Worm (Caenorhabditis elegans): ENCODE results near the gene spcs-2.

The spcs-2 gene

DNA sequence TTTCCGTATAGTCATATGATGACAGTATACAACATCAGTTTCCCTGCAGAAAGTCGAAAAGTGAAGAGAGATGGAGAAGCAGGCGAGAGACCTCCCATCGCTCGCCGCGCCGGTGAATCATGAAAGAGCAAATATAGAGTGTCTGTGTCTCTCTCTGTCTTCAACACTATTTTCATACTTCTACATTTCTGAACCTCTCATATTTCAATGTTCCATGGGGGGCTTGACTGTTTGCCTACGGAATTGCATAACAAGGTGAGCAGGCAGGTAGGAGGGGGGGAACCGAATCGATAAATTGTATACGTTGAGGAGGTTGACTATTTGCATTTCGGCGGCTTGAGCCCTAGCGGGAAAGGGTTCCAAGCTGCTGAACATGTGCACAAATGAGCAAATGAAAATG is 45.1 kb downstream of the spcs-2 start (continued):
- TF ChIP-seq him-1 (tag; optimal IDR thresholded peaks at IDR 0.05) (no peak), ztf-22 (GFP tag; optimal IDR thresholded peaks at IDR 0.05) (no peak), cebp-1 (GFP tag; IDR thresholded peaks at IDR 0.05) (no peak), cebp-1 (tag; optimal IDR thresholded peaks at IDR 0.05) (peak; percentile 48), lin-26 (GFP tag; IDR thresholded peaks at IDR 0.05) (no peak), ztf-25 (GFP tag; IDR thresholded peaks at IDR 0.05) (0 out of 2 replicates have a peak, but pooled peaks have one; percentile 26), gei-17 (GFP tag; optimal IDR thresholded peaks at IDR 0.05) (no peak), ekl-4 (GFP tag; IDR thresholded peaks at IDR 0.05) (no peak), Y56A3A.18 (GFP tag; IDR thresholded peaks at IDR 0.05) (0 out of 2 replicates have a peak, but pooled peaks have one; percentile 28), zim-3 (tag; optimal IDR thresholded peaks at IDR 0.05) (no peak), ceh-100 (GFP tag; IDR thresholded peaks at IDR 0.05) (no peak), nhr-80 (tag; optimal IDR thresholded peaks at IDR 0.05) (peak; percentile 71), hlh-26 (GFP tag; conservative IDR thresholded peaks at IDR 0.05) (no peak), sea-2 (GFP tag; IDR thresholded peaks at IDR 0.05) (no peak), madf-8 (GFP tag; conservative IDR thresholded peaks at IDR 0.05) (no peak), C06A6.2 (GFP tag; conservative IDR thresholded peaks at IDR 0.05) (no peak), snpc-1.1 (tag; optimal IDR thresholded peaks at IDR 0.05; ENCODE audit: insufficient read depth) (no peak), egl-18 (GFP tag; IDR thresholded peaks at IDR 0.05) (no peak), nfya-2 (GFP tag; IDR thresholded peaks at IDR 0.05) (no peak), B0336.3 (GFP tag; IDR thresholded peaks at IDR 0.05) (0 out of 2 replicates have a peak, but pooled peaks have one; percentile 39), F33H1.4 (GFP tag; IDR thresholded peaks at IDR 0.05) (no peak), attf-5 (GFP tag; optimal IDR thresholded peaks at IDR 0.05) (peak; percentile 27), Y53G8AR.9 (GFP tag; conservative IDR thresholded peaks at IDR 0.05) (no peak), tbx-9 (tag; optimal IDR thresholded peaks at IDR 0.05; ENCODE audit: borderline replicate concordance) (no peak), ama-1 (optimal IDR thresholded peaks at IDR 0.05) (no peak), ama-1 (GFP tag; optimal IDR thresholded peaks at IDR 0.05) (no peak), dox-1 (GFP tag; IDR thresholded peaks at IDR 0.05) (peak; percentile 48; the same call in 1 of the 2 replicates), hmg-1.2 (GFP tag; IDR thresholded peaks at IDR 0.05) (peak; percentile 81), aptf-2 (GFP tag; conservative IDR thresholded peaks at IDR 0.05) (0 out of 2 replicates have a peak, but pooled peaks have one; percentile 11)

DNA sequence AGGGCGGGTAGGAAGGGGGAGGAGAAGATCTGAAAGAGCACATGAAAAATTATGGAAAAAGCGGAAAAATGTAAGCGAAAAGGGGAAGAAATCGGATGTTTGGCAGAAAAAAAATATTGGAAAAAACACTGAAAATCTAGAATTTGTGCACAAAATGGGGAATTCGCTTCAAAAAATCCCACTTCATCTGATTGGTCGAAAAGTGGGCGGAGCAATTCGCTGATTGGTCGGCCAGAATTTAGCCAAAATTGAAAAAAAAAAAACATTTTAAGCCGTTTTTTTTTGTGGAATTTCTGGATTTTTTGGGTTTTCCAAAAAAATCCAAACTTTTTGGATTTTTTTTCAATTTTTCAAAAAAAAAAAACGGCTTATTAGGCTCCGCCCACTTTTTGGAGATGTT is 46.0 kb downstream of the spcs-2 start:
- TF ChIP-seq ceh-27 (GFP tag; optimal IDR thresholded peaks at IDR 0.05) (no peak), lin-35 (GFP tag; optimal IDR thresholded peaks at IDR 0.05) (no peak), lin-26 (GFP tag; IDR thresholded peaks at IDR 0.05) (no peak), F22D6.2 (tag; optimal IDR thresholded peaks at IDR 0.05) (no peak), athp-1 (tag; optimal IDR thresholded peaks at IDR 0.05) (no peak), mes-4 (tag; optimal IDR thresholded peaks at IDR 0.05) (no peak), B0019.2 (GFP tag; conservative IDR thresholded peaks at IDR 0.05) (no peak), egrh-3 (GFP tag; IDR thresholded peaks at IDR 0.05) (no peak), nhr-179 (tag; optimal IDR thresholded peaks at IDR 0.05) (no peak)
